Worm (Caenorhabditis elegans) whole organism, young adult: ENCODE data around the gene C30G7.5.

Source experiments
- C17E4.6 ChIP-seq: fragments of 200-800 bp; sonication (Bioruptor generic); IDR thresholded peaks from 2 replicates; pipeline ENCODE4 v1.3.6; 2022; ENCODE audit warnings: missing genetic modification reagents, missing genetic modification characterization, missing compliant biosample characterization
- D2030.7 ChIP-seq: fragments of 200-800 bp; sonication (Bioruptor generic); IDR thresholded peaks from 2 replicates; pipeline ENCODE4 v1.3.6; 2022; ENCODE audit warnings: missing genetic modification reagents, missing genetic modification characterization, missing compliant biosample characterization
- F22D6.2 ChIP-seq: sonication (generic microtip); optimal IDR thresholded peaks from 2 replicates; lab custom pipeline; 2016; ENCODE audit warnings: mild to moderate bottlenecking, missing genetic modification characterization, missing compliant biosample characterization
- F23B12.7 ChIP-seq: sonication (generic microtip); optimal IDR thresholded peaks from 2 replicates; lab custom pipeline; 2017; ENCODE audit warnings: missing genetic modification characterization, mild to moderate bottlenecking, missing compliant biosample characterization, antibody characterized with exemption, moderate library complexity; ENCODE audit not compliant: insufficient read depth
- F33H1.4 ChIP-seq: fragments of 200-800 bp; sonication (Bioruptor generic); IDR thresholded peaks from 2 replicates; pipeline ENCODE4 v1.3.6; 2022; ENCODE audit warnings: missing genetic modification reagents, missing genetic modification characterization, missing compliant biosample characterization
- F55B11.4 ChIP-seq: sonication (generic microtip); optimal IDR thresholded peaks from 2 replicates; lab custom pipeline; 2016; ENCODE audit warnings: missing compliant biosample characterization, missing genetic modification characterization, borderline replicate concordance; ENCODE audit not compliant: insufficient read depth
- Y53G8AR.9 ChIP-seq: fragments of 200-800 bp; sonication (Bioruptor generic); conservative IDR thresholded peaks from 2 replicates; pipeline ENCODE4 v1.3.6; 2022; ENCODE audit warnings: missing genetic modification reagents, missing genetic modification characterization, missing compliant biosample characterization
- Y95B8A.8 ChIP-seq: fragments of 200-800 bp; sonication (Bioruptor generic); IDR thresholded peaks from 2 replicates; pipeline ENCODE4 v1.3.6; 2022; ENCODE audit warnings: missing genetic modification reagents, missing genetic modification characterization, missing compliant biosample characterization
- akir-1 ChIP-seq: fragments of 200-800 bp; sonication (Bioruptor generic); optimal IDR thresholded peaks from 2 replicates; lab custom pipeline; 2018; ENCODE audit warnings: mild to moderate bottlenecking, missing genetic modification characterization, moderate library complexity, missing compliant biosample characterization
- atf-7 ChIP-seq: sonication (generic microtip); optimal IDR thresholded peaks from 2 replicates; lab custom pipeline; 2017; ENCODE audit warnings: mild to moderate bottlenecking, missing genetic modification characterization, missing compliant biosample characterization
- attf-6 ChIP-seq: fragments of 200-800 bp; sonication (Bioruptor generic); IDR thresholded peaks from 2 replicates; pipeline ENCODE4 v1.3.6; 2022; ENCODE audit warnings: missing genetic modification reagents, missing genetic modification characterization, missing compliant biosample characterization
- bed-1 ChIP-seq: fragments of 200-800 bp; sonication (Bioruptor generic); IDR thresholded peaks from 2 replicates; pipeline ENCODE4 v1.3.6; 2022; ENCODE audit warnings: missing genetic modification reagents, missing genetic modification characterization, missing compliant biosample characterization
- bed-2 ChIP-seq: fragments of 200-800 bp; sonication (Bioruptor generic); IDR thresholded peaks from 2 replicates; pipeline ENCODE4 v1.3.6; 2022; ENCODE audit warnings: missing genetic modification reagents, missing genetic modification characterization, missing compliant biosample characterization
- cebp-1 ChIP-seq, 2 experiments: fragments of 200-800 bp in 1 of 2; sonication (Bioruptor generic) in 1 of 2; sonication (generic microtip) in 1 of 2; IDR thresholded peaks in 1 of 2; optimal IDR thresholded peaks in 1 of 2; 2 replicates each; pipeline versions ENCODE4 v1.3.6 to Lab custom; 2017 to 2022; ENCODE audit warnings: missing compliant biosample characterization in 2 of 2, missing genetic modification characterization in 2 of 2, mild to moderate bottlenecking in 1 of 2, missing genetic modification reagents in 1 of 2, moderate library complexity in 1 of 2
- ceh-100 ChIP-seq: fragments of 200-800 bp; sonication (Bioruptor generic); IDR thresholded peaks from 2 replicates; pipeline ENCODE4 v1.3.6; 2022; ENCODE audit warnings: missing genetic modification reagents, missing genetic modification characterization, missing compliant biosample characterization
- ceh-27 ChIP-seq: fragments of 200-800 bp; sonication (Bioruptor generic); optimal IDR thresholded peaks from 2 replicates; lab custom pipeline; 2018; ENCODE audit warnings: mild to moderate bottlenecking, missing genetic modification characterization, moderate library complexity, missing compliant biosample characterization
- ceh-58 ChIP-seq: fragments of 200-800 bp; sonication (Bioruptor generic); IDR thresholded peaks from 2 replicates; pipeline ENCODE4 v1.3.6; 2022; ENCODE audit warnings: missing genetic modification characterization, missing compliant biosample characterization
- ceh-79 ChIP-seq: sonication (generic microtip); optimal IDR thresholded peaks from 2 replicates; lab custom pipeline; 2017; ENCODE audit warnings: mild to moderate bottlenecking, missing genetic modification characterization, missing compliant biosample characterization
- dox-1 ChIP-seq: fragments of 200-800 bp; sonication (Bioruptor generic); IDR thresholded peaks from 2 replicates; pipeline ENCODE4 v1.3.6; 2022; ENCODE audit warnings: missing genetic modification reagents, missing genetic modification characterization, missing compliant biosample characterization
- dpl-1 ChIP-seq: fragments of 150-350 bp; optimal IDR thresholded peaks from 2 replicates; lab custom pipeline; 2014; ENCODE audit warnings: missing biosample characterization, missing genetic modification reagents, missing genetic modification characterization
- efl-1 ChIP-seq: fragments of 150-350 bp; optimal IDR thresholded peaks from 2 replicates; lab custom pipeline; 2014; ENCODE audit warnings: missing biosample characterization, missing genetic modification reagents, missing genetic modification characterization
- egrh-3 ChIP-seq: fragments of 200-800 bp; sonication (Bioruptor generic); IDR thresholded peaks from 2 replicates; pipeline ENCODE4 v1.3.6; 2022; ENCODE audit warnings: missing genetic modification reagents, missing genetic modification characterization, missing compliant biosample characterization
- ets-4 ChIP-seq: fragments of 200-800 bp; sonication (Bioruptor generic); optimal IDR thresholded peaks from 2 replicates; lab custom pipeline; 2018; ENCODE audit warnings: mild to moderate bottlenecking, missing genetic modification characterization, missing compliant biosample characterization
- fkh-3 ChIP-seq: sonication (generic microtip); optimal IDR thresholded peaks from 2 replicates; lab custom pipeline; 2016; ENCODE audit warnings: mild to moderate bottlenecking, missing genetic modification characterization, missing compliant biosample characterization
- him-1 ChIP-seq: sonication (generic microtip); optimal IDR thresholded peaks from 2 replicates; lab custom pipeline; 2016; ENCODE audit warnings: missing genotype, missing genetic modification reagents, missing genetic modification characterization, missing compliant biosample characterization
- hmg-20 ChIP-seq: fragments of 200-800 bp; sonication (Bioruptor generic); IDR thresholded peaks from 2 replicates; pipeline ENCODE4 v1.3.6; 2022; ENCODE audit warnings: missing genetic modification reagents, missing genetic modification characterization, missing compliant biosample characterization
- hsf-1 ChIP-seq: fragments of 200-800 bp; sonication (Bioruptor generic); IDR thresholded peaks from 2 replicates; pipeline ENCODE4 v1.3.6; 2022; ENCODE audit warnings: missing genetic modification reagents, missing genetic modification characterization, missing compliant biosample characterization
- lin-40 ChIP-seq: sonication (generic microtip); optimal IDR thresholded peaks from 2 replicates; lab custom pipeline; 2016; ENCODE audit warnings: missing genetic modification characterization, mild to moderate bottlenecking, missing compliant biosample characterization, missing genotype, missing genetic modification reagents
- lin-54 ChIP-seq: fragments of 200-800 bp; sonication (Bioruptor generic); optimal IDR thresholded peaks from 2 replicates; lab custom pipeline; 2018; ENCODE audit warnings: mild to moderate bottlenecking, missing genetic modification characterization, missing compliant biosample characterization
- lsl-1 ChIP-seq: fragments of 200-800 bp; sonication (Bioruptor generic); optimal IDR thresholded peaks from 2 replicates; lab custom pipeline; 2018; ENCODE audit warnings: mild to moderate bottlenecking, missing genetic modification characterization, moderate library complexity, missing compliant biosample characterization
- madf-6 ChIP-seq: fragments of 200-800 bp; sonication (Bioruptor generic); IDR thresholded peaks from 2 replicates; pipeline ENCODE4 v1.3.6; 2022; ENCODE audit warnings: missing genetic modification reagents, missing genetic modification characterization, missing compliant biosample characterization
- mcd-1 ChIP-seq: fragments of 200-800 bp; sonication (Bioruptor generic); IDR thresholded peaks from 2 replicates; pipeline ENCODE4 v1.3.6; 2022; ENCODE audit warnings: missing genetic modification reagents, missing genetic modification characterization, missing compliant biosample characterization
- nfya-1 ChIP-seq: sonication (generic microtip); optimal IDR thresholded peaks from 2 replicates; lab custom pipeline; 2017; ENCODE audit warnings: antibody characterized with exemption, missing compliant biosample characterization, missing genetic modification characterization, borderline replicate concordance; ENCODE audit not compliant: insufficient read depth
- nfyb-1 ChIP-seq: fragments of 200-800 bp; sonication (Bioruptor generic); IDR thresholded peaks from 2 replicates; pipeline ENCODE4 v1.3.6; 2022; ENCODE audit warnings: missing genetic modification reagents, missing genetic modification characterization, missing compliant biosample characterization
- nhr-80 ChIP-seq: sonication (generic microtip); optimal IDR thresholded peaks from 2 replicates; lab custom pipeline; 2016; ENCODE audit warnings: missing genetic modification characterization, missing compliant biosample characterization
- pbrm-1 ChIP-seq: fragments of 200-800 bp; sonication (Bioruptor generic); IDR thresholded peaks from 2 replicates; pipeline ENCODE4 v1.3.6; 2022; ENCODE audit warnings: missing genetic modification reagents, missing genetic modification characterization, missing compliant biosample characterization
- pha-4 ChIP-seq: fragments of 150-350 bp; sonication (generic microtip); optimal IDR thresholded peaks from 2 replicates; lab custom pipeline; 2014; ENCODE audit warnings: missing biosample characterization, missing genetic modification reagents, missing genetic modification characterization
- sea-2 ChIP-seq: fragments of 200-800 bp; sonication (Bioruptor generic); IDR thresholded peaks from 2 replicates; pipeline ENCODE4 v1.3.6; 2022; ENCODE audit warnings: missing genetic modification characterization, missing compliant biosample characterization
- snpc-1.3 ChIP-seq: sonication (generic microtip); optimal IDR thresholded peaks from 2 replicates; lab custom pipeline; 2017; ENCODE audit warnings: missing genetic modification characterization, mild to moderate bottlenecking, missing compliant biosample characterization, antibody characterized with exemption, moderate library complexity, missing genotype, missing genetic modification reagents; ENCODE audit not compliant: insufficient read depth
- snpc-3.4 ChIP-seq: sonication (generic microtip); optimal IDR thresholded peaks from 2 replicates; lab custom pipeline; 2017; ENCODE audit warnings: missing genetic modification characterization, mild to moderate bottlenecking, missing compliant biosample characterization, antibody characterized with exemption, moderate library complexity, missing genotype, missing genetic modification reagents
- somi-1 ChIP-seq: fragments of 200-800 bp; sonication (Bioruptor generic); optimal IDR thresholded peaks from 2 replicates; lab custom pipeline; 2018; ENCODE audit warnings: mild to moderate bottlenecking, missing genetic modification characterization, missing compliant biosample characterization
- sptf-2 ChIP-seq: fragments of 200-800 bp; sonication (Bioruptor generic); optimal IDR thresholded peaks from 2 replicates; lab custom pipeline; 2018; ENCODE audit warnings: mild to moderate bottlenecking, missing genetic modification characterization, missing compliant biosample characterization
- unc-130 ChIP-seq: sonication (generic microtip); optimal IDR thresholded peaks from 2 replicates; lab custom pipeline; 2016; ENCODE audit warnings: missing genetic modification reagents, missing genetic modification characterization, missing compliant biosample characterization
- ztf-18 ChIP-seq: sonication (generic microtip); optimal IDR thresholded peaks from 2 replicates; lab custom pipeline; 2016; ENCODE audit warnings: missing genotype, mild to moderate bottlenecking, missing genetic modification characterization, missing compliant biosample characterization
- ztf-22 ChIP-seq: fragments of 200-800 bp; sonication (Bioruptor generic); optimal IDR thresholded peaks from 2 replicates; lab custom pipeline; 2018; ENCODE audit warnings: mild to moderate bottlenecking, missing genetic modification characterization, moderate library complexity, missing compliant biosample characterization

The C30G7.5 gene

ce11 chrV:14954633-14955032 lies at the start of gene C30G7.5:
C30G7.5 (minus strand) TSS chrV:14954733.
- no peak for TF ChIP-seq bed-1 (GFP tag; lab: Robert Waterston, UW)
- TF ChIP-seq akir-1 (GFP tag; lab: Kevin White, UChicago), result no peak
- TF ChIP-seq ceh-79 (tag; lab: Kevin White, UChicago), result no peak
- no peak for TF ChIP-seq snpc-3.4
- no peak for TF ChIP-seq lin-40
- no peak for TF ChIP-seq nfya-1 (tag; lab: Kevin White, UChicago)
- TF ChIP-seq ceh-58 (GFP tag; lab: Robert Waterston, UW), result no peak
- no peak for TF ChIP-seq ets-4 (GFP tag; lab: Kevin White, UChicago)
- no peak for TF ChIP-seq ztf-22 (GFP tag; lab: Kevin White, UChicago)
- TF ChIP-seq snpc-1.3 (tag; lab: Kevin White, UChicago), result no peak

DNA sequence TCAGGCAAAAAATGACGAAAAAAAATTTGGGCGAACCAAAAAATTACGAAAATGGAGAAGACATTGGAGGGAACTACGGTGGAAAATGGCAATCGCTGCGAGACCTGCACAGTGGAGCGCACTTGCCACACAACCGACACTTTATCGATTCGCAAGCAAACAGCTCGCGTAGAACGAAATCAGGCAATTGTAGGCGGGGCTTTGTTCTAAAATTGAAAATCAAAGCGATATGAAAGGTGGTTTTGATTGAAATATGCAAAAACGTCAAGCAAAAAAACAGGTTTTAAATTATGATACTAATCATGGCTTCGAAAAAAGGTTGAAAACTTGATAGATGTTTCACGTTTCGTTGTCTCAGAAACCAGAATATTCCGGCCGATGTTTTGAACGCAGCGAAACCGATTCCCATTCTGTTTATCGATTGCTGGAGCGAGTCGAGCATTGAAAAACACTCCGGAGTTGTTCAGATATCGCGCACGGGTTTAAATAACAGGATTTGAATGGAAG lies 47.7 kb upstream of the C30G7.5 start, which contains the start of the genes fib-1 and mut-15:
Gene fib-1 (minus strand): TSS at position 40 of the 507 bp plus-strand sequence.
Gene mut-15 (plus strand): TSS at position 360 of the 507 bp plus-strand sequence.
- TF ChIP-seq F23B12.7 (peak; percentile 86), hsf-1 (GFP tag; lab: Robert Waterston, UW) (peak; percentile 71), ets-4 (GFP tag; lab: Kevin White, UChicago) (no peak), Y53G8AR.9 (peak; percentile 82), C17E4.6 (GFP tag; lab: Robert Waterston, UW) (no peak), nfyb-1 (GFP tag; lab: Robert Waterston, UW) (peak; percentile 87), atf-7 (tag; lab: Kevin White, UChicago) (peak; percentile 34), sea-2 (GFP tag; lab: Robert Waterston, UW) (0 out of 2 replicates have a peak, but pooled peaks have one; percentile 27), bed-2 (GFP tag; lab: Robert Waterston, UW) (peak; percentile 66; the same call in 1 of the 2 replicates), egrh-3 (GFP tag; lab: Robert Waterston, UW) (no peak), unc-130 (GFP tag; lab: Kevin White, UChicago) (peak; percentile 72), F22D6.2 (tag; lab: Kevin White, UChicago) (no peak), snpc-1.3 (tag; lab: Kevin White, UChicago) (peak; percentile 49), Y95B8A.8 (GFP tag; lab: Robert Waterston, UW) (peak; percentile 71; the same call in 1 of the 2 replicates), ceh-27 (GFP tag; lab: Kevin White, UChicago) (peak; percentile 95), fkh-3 (tag; lab: Kevin White, UChicago) (no peak), dox-1 (GFP tag; lab: Robert Waterston, UW) (peak; percentile 90), dpl-1 (GFP tag; lab: Kevin White, UChicago) (peak; percentile 54), pbrm-1 (GFP tag; lab: Robert Waterston, UW) (peak; percentile 91), F55B11.4 (tag; lab: Kevin White, UChicago) (no peak), ceh-100 (GFP tag; lab: Robert Waterston, UW) (peak; percentile 98), lin-54 (GFP tag; lab: Kevin White, UChicago) (peak; percentile 80), lsl-1 (GFP tag; lab: Kevin White, UChicago) (peak; percentile 86), nhr-80 (tag; lab: Kevin White, UChicago) (peak; percentile 56), attf-6 (GFP tag; lab: Robert Waterston, UW) (0 out of 2 replicates have a peak, but pooled peaks have one; percentile 42), efl-1 (GFP tag; lab: Kevin White, UChicago) (peak; percentile 66), ztf-18 (tag; lab: Kevin White, UChicago) (peak; percentile 50), madf-6 (GFP tag; lab: Robert Waterston, UW) (peak; percentile 84), pha-4 (peak; percentile 85), F33H1.4 (GFP tag; lab: Robert Waterston, UW) (peak; percentile 98), mcd-1 (GFP tag; lab: Robert Waterston, UW) (peak; percentile 99), D2030.7 (GFP tag; lab: Robert Waterston, UW) (peak; percentile 93), somi-1 (GFP tag; lab: Kevin White, UChicago) (peak; percentile 41), him-1 (tag; lab: Kevin White, UChicago) (peak; percentile 18), cebp-1 (GFP tag; IDR thresholded peaks at IDR 0.05; lab: Robert Waterston, UW) (peak; percentile 46; the same call in 1 of the 2 replicates), cebp-1 (tag; optimal IDR thresholded peaks at IDR 0.05; lab: Kevin White, UChicago) (peak; percentile 84), hmg-20 (GFP tag; lab: Robert Waterston, UW) (no peak), sptf-2 (no peak)
